Fruit fly (Drosophila melanogaster) whole organism, adult: ENCODE results near the gene CG31650.
A peak's percentile ranks its signal among the peaks of the same experiment; 100 is the strongest.

Experiments
- CG11617 ChIP-seq: fragments of 200-800 bp; sonication (Bioruptor generic); optimal IDR thresholded peaks from 2 replicates; lab custom pipeline; 2017; ENCODE audit warnings: mild to moderate bottlenecking, missing biosample characterization, missing genetic modification reagents, missing genetic modification characterization
- CG14711 ChIP-seq: fragments of 200-800 bp; sonication (Bioruptor generic); optimal IDR thresholded peaks from 2 replicates; lab custom pipeline; 2018; ENCODE audit warnings: missing biosample characterization, mild to moderate bottlenecking, missing genetic modification characterization, moderate library complexity
- CG1620 ChIP-seq: fragments of 200-800 bp; sonication (Bioruptor generic); optimal IDR thresholded peaks from 2 replicates; lab custom pipeline; 2016; ENCODE audit warnings: missing biosample characterization, missing genetic modification characterization
- CG7101 ChIP-seq: fragments of 200-800 bp; sonication (Bioruptor generic); optimal IDR thresholded peaks from 2 replicates; lab custom pipeline; 2018; ENCODE audit warnings: missing biosample characterization, mild to moderate bottlenecking, missing genetic modification characterization, moderate library complexity
- Clk ChIP-seq: fragments of 200-800 bp; sonication (Bioruptor generic); optimal IDR thresholded peaks from 2 replicates; lab custom pipeline; 2017; ENCODE audit warnings: missing biosample characterization, missing genetic modification characterization
- Crg-1 ChIP-seq: fragments of 200-800 bp; sonication (Bioruptor generic); optimal IDR thresholded peaks from 2 replicates; lab custom pipeline; 2016; ENCODE audit warnings: missing biosample characterization, missing genetic modification characterization
- Hr96 ChIP-seq: fragments of 200-800 bp; sonication (Bioruptor generic); optimal IDR thresholded peaks from 2 replicates; lab custom pipeline; 2016; ENCODE audit warnings: missing biosample characterization, missing genetic modification characterization
- Mnt ChIP-seq: fragments of 200-800 bp; sonication (Bioruptor generic); optimal IDR thresholded peaks from 2 replicates; lab custom pipeline; 2016; ENCODE audit warnings: missing biosample characterization, mild to moderate bottlenecking, missing genetic modification characterization
- cnc ChIP-seq, 2 experiments: fragments of >200 bp; optimal IDR thresholded peaks; 2 replicates each; lab custom pipeline; 2017
- kay ChIP-seq: fragments of 200-800 bp; sonication (Bioruptor generic); peaks from one replicate; lab custom pipeline; 2016; ENCODE audit warnings: missing biosample characterization, missing genetic modification characterization, borderline replicate concordance
- ovo ChIP-seq: fragments of 200-800 bp; sonication (Bioruptor generic); optimal IDR thresholded peaks from 2 replicates; lab custom pipeline; 2016; ENCODE audit warnings: missing biosample characterization, missing genetic modification characterization
- toe ChIP-seq: fragments of 200-800 bp; sonication (Bioruptor generic); optimal IDR thresholded peaks from 2 replicates; lab custom pipeline; 2016; ENCODE audit warnings: missing biosample characterization, missing genetic modification characterization

DNA sequence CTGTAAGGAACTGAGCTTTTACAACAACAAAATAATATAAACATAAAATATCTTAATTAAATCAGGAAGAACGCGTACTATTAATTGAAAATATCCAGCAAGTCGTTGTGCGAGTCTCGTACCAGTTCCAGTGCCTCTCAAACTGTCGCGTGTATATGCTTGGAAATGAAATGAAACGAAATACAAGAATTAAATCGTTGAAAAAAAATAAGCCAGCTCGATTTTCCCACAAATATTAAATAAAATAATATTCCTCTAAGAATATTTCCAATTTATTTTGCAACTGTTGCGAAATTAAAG lies 14.8 kb downstream of the CG31650 start:
- TF ChIP-seq cnc (optimal IDR thresholded peaks at IDR 0.05; lab: Kevin White, UChicago), result no peak
- no peak for TF ChIP-seq CG14711 (tag; lab: Kevin White, UChicago)
- TF ChIP-seq toe (GFP tag; lab: Kevin White, UChicago), result no peak
- no peak for TF ChIP-seq CG1620 (GFP tag; lab: Kevin White, UChicago)
- TF ChIP-seq Clk (GFP tag; lab: Kevin White, UChicago), result no peak
- TF ChIP-seq CG7101, result no peak
- no peak for TF ChIP-seq Hr96 (GFP tag; lab: Kevin White, UChicago)
- TF ChIP-seq ovo (GFP tag; lab: Kevin White, UChicago), result no peak
- TF ChIP-seq kay (GFP tag; lab: Kevin White, UChicago), result peak; percentile 33
- TF ChIP-seq Mnt (GFP tag; lab: Kevin White, UChicago), result no peak
- TF ChIP-seq Crg-1, result no peak
- TF ChIP-seq CG11617 (GFP tag; lab: Kevin White, UChicago), result no peak
